Worm (Caenorhabditis elegans): ENCODE results near the gene C55B6.7.

ce11 chrX:7175389-7175788 lies 16.4 kb downstream of the C55B6.7 start:
- no peak for TF ChIP-seq ama-1 (optimal IDR thresholded peaks at IDR 0.05)
- TF ChIP-seq ceh-36 (tag; optimal IDR thresholded peaks at IDR 0.05), result no peak
- TF ChIP-seq hmg-4 (GFP tag; optimal IDR thresholded peaks at IDR 0.05), result no peak
- no peak for TF ChIP-seq F13C5.2 (tag; optimal IDR thresholded peaks at IDR 0.05)
- TF ChIP-seq B0310.2 (tag; optimal IDR thresholded peaks at IDR 0.05), result no peak
- TF ChIP-seq pes-1 (GFP tag; IDR thresholded peaks at IDR 0.05), result no peak
- TF ChIP-seq hnd-1 (tag; optimal IDR thresholded peaks at IDR 0.05), result no peak
- no peak for TF ChIP-seq ceh-13 (GFP tag; optimal IDR thresholded peaks at IDR 0.05)
- no peak for TF ChIP-seq flt-1 (GFP tag; IDR thresholded peaks at IDR 0.05)
- no peak for TF ChIP-seq tbx-37 (GFP tag; conservative IDR thresholded peaks at IDR 0.05)
- no peak for TF ChIP-seq sea-1 (GFP tag; conservative IDR thresholded peaks at IDR 0.05)
- no peak for TF ChIP-seq scrt-1 (GFP tag; IDR thresholded peaks at IDR 0.05)
- no peak for TF ChIP-seq tra-4 (tag; optimal IDR thresholded peaks at IDR 0.05)
